Worm (Caenorhabditis elegans): Measurements from ENCODE around the gene nas-18.

DNA sequence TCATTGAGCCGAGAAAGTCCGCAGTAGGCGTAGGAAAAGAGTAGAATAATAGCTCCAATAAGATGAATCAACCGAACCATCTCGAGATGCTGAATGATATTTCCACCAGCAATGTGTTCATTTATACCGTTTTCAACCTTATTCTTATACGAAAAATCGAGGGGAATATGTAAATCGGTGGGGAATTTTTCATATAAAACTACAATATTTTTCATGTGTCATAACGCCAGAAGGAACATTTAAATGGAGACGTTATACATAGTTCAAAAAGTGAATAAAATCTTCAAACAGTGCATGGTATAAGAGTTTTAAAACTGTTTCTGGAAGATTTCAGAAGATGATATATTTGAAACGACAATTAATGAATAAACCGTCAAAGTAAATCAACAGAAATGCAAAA lies 6.4 kb downstream of the nas-18 start, which contains the start of gene nas-19:
- TF ChIP-seq pes-1 (GFP tag; IDR thresholded peaks at IDR 0.05): no peak
- no peak for TF ChIP-seq hmg-4 (GFP tag; optimal IDR thresholded peaks at IDR 0.05)
- no peak for TF ChIP-seq ama-1 (optimal IDR thresholded peaks at IDR 0.05)

Data from whole organism, early embryonic.